Fruit fly (Drosophila melanogaster) whole organism, adult: ENCODE results near the gene Mkrn1.

Experiments used
- CG11617 ChIP-seq: fragments of 200-800 bp; sonication (Bioruptor generic); optimal IDR thresholded peaks from 2 replicates; lab custom pipeline; 2017; ENCODE audit warnings: mild to moderate bottlenecking, missing biosample characterization, missing genetic modification reagents, missing genetic modification characterization
- CG12768 ChIP-seq: fragments of 200-800 bp; sonication (Bioruptor generic); optimal IDR thresholded peaks from 2 replicates; lab custom pipeline; 2017; ENCODE audit warnings: missing biosample characterization, missing genetic modification characterization, mild to moderate bottlenecking, moderate library complexity, missing genetic modification reagents
- CG14711 ChIP-seq: fragments of 200-800 bp; sonication (Bioruptor generic); optimal IDR thresholded peaks from 2 replicates; lab custom pipeline; 2018; ENCODE audit warnings: missing biosample characterization, mild to moderate bottlenecking, missing genetic modification characterization, moderate library complexity
- CG1620 ChIP-seq: fragments of 200-800 bp; sonication (Bioruptor generic); optimal IDR thresholded peaks from 2 replicates; lab custom pipeline; 2016; ENCODE audit warnings: missing biosample characterization, missing genetic modification characterization
- CG33017 ChIP-seq: fragments of 200-800 bp; sonication (Bioruptor generic); optimal IDR thresholded peaks from 2 replicates; lab custom pipeline; 2018; ENCODE audit warnings: missing biosample characterization, mild to moderate bottlenecking, missing genetic modification characterization, moderate library complexity
- CG5204 ChIP-seq: fragments of 200-800 bp; sonication (Bioruptor generic); optimal IDR thresholded peaks from 2 replicates; lab custom pipeline; 2016; ENCODE audit warnings: missing biosample characterization, missing genetic modification characterization
- CG7045 ChIP-seq: fragments of 200-800 bp; sonication (Bioruptor generic); optimal IDR thresholded peaks from 2 replicates; lab custom pipeline; 2017; ENCODE audit warnings: missing biosample characterization, mild to moderate bottlenecking, missing genetic modification characterization
- CG7101 ChIP-seq: fragments of 200-800 bp; sonication (Bioruptor generic); optimal IDR thresholded peaks from 2 replicates; lab custom pipeline; 2018; ENCODE audit warnings: missing biosample characterization, mild to moderate bottlenecking, missing genetic modification characterization, moderate library complexity
- Clk ChIP-seq: fragments of 200-800 bp; sonication (Bioruptor generic); optimal IDR thresholded peaks from 2 replicates; lab custom pipeline; 2017; ENCODE audit warnings: missing biosample characterization, missing genetic modification characterization
- Crg-1 ChIP-seq: fragments of 200-800 bp; sonication (Bioruptor generic); optimal IDR thresholded peaks from 2 replicates; lab custom pipeline; 2016; ENCODE audit warnings: missing biosample characterization, missing genetic modification characterization
- Hr96 ChIP-seq: fragments of 200-800 bp; sonication (Bioruptor generic); optimal IDR thresholded peaks from 2 replicates; lab custom pipeline; 2016; ENCODE audit warnings: missing biosample characterization, missing genetic modification characterization
- Mnt ChIP-seq: fragments of 200-800 bp; sonication (Bioruptor generic); optimal IDR thresholded peaks from 2 replicates; lab custom pipeline; 2016; ENCODE audit warnings: missing biosample characterization, mild to moderate bottlenecking, missing genetic modification characterization
- bab1 ChIP-seq: fragments of 200-800 bp; sonication (Bioruptor generic); optimal IDR thresholded peaks from 3 replicates; lab custom pipeline; 2019; ENCODE audit warnings: missing biosample characterization, mild to moderate bottlenecking, missing genetic modification characterization, moderate library complexity
- cic ChIP-seq: fragments of 200-800 bp; sonication (Bioruptor generic); optimal IDR thresholded peaks from 2 replicates; lab custom pipeline; 2017; ENCODE audit warnings: missing biosample characterization, mild to moderate bottlenecking, missing genetic modification characterization, moderate library complexity
- cnc ChIP-seq, 2 experiments: fragments of >200 bp; optimal IDR thresholded peaks; 2 replicates each; lab custom pipeline; 2017
- kay ChIP-seq: fragments of 200-800 bp; sonication (Bioruptor generic); peaks from one replicate; lab custom pipeline; 2016; ENCODE audit warnings: missing biosample characterization, missing genetic modification characterization, borderline replicate concordance
- ovo ChIP-seq: fragments of 200-800 bp; sonication (Bioruptor generic); optimal IDR thresholded peaks from 2 replicates; lab custom pipeline; 2016; ENCODE audit warnings: missing biosample characterization, missing genetic modification characterization
- pad ChIP-seq: fragments of 200-800 bp; sonication (Bioruptor generic); optimal IDR thresholded peaks from 3 replicates; lab custom pipeline; 2017; ENCODE audit warnings: missing biosample characterization, missing genetic modification characterization, mild to moderate bottlenecking, moderate library complexity, missing genetic modification reagents
- tj ChIP-seq: fragments of 200-800 bp; sonication (Bioruptor generic); optimal IDR thresholded peaks from 3 replicates; lab custom pipeline; 2017; ENCODE audit warnings: missing biosample characterization, mild to moderate bottlenecking, missing genetic modification characterization, moderate library complexity
- toe ChIP-seq: fragments of 200-800 bp; sonication (Bioruptor generic); optimal IDR thresholded peaks from 2 replicates; lab custom pipeline; 2016; ENCODE audit warnings: missing biosample characterization, missing genetic modification characterization

Mkrn1 gene

DNA sequence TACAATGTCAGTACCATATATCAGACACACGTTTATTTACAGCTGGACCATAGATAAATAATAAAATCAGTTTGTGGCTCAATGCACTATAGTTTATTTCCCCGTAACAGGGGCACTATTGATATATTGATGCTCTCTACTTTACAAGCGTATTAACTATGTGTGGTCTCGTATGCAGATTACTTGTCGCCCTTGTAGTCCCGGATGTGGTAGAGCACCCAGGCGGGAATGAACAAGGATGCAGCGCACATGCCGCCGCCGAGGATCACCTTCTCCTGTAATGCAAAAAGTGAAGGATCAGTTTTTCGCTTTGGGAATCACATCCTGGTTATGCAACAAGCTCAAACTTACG, 5.4 kb upstream of the Mkrn1 start:
- TF ChIP-seq cnc (optimal IDR thresholded peaks at IDR 0.05; lab: Kevin White, UChicago), result no peak
- TF ChIP-seq cic (GFP tag; lab: Kevin White, UChicago), result no peak
- TF ChIP-seq CG7101 (tag; lab: Kevin White, UChicago), result no peak
- no peak for TF ChIP-seq CG14711 (tag; lab: Kevin White, UChicago)

dm6 chr3L:21536857-21537256, 3.3 kb upstream of the Mkrn1 start, which contains the start of gene Rpn10:
Rpn10 (plus strand) TSS chr3L:21537000.
- TF ChIP-seq Crg-1 (GFP tag; lab: Kevin White, UChicago) (peak; percentile 19), CG12768 (GFP tag; lab: Kevin White, UChicago) (no peak), CG11617 (GFP tag; lab: Kevin White, UChicago) (peak; percentile 5), Hr96 (GFP tag; lab: Kevin White, UChicago) (no peak), cnc (optimal IDR thresholded peaks at IDR 0.05; lab: Kevin White, UChicago) (peak; percentile 81 to 95), Clk (GFP tag; lab: Kevin White, UChicago) (no peak), toe (GFP tag; lab: Kevin White, UChicago) (no peak), kay (GFP tag; lab: Kevin White, UChicago) (no peak), CG14711 (tag; lab: Kevin White, UChicago) (peak; percentile 99), ovo (GFP tag; lab: Kevin White, UChicago) (peak; percentile 86), CG7045 (GFP tag; lab: Kevin White, UChicago) (no peak), bab1 (GFP tag; lab: Kevin White, UChicago) (peak; percentile 70), cic (GFP tag; lab: Kevin White, UChicago) (no peak), CG1620 (GFP tag; lab: Kevin White, UChicago) (peak; percentile 51), tj (no peak), CG33017 (tag; lab: Kevin White, UChicago) (no peak), CG7101 (tag; lab: Kevin White, UChicago) (no peak), Mnt (GFP tag; lab: Kevin White, UChicago) (peak; percentile 33), CG5204 (GFP tag; lab: Kevin White, UChicago) (no peak), pad (GFP tag; lab: Kevin White, UChicago) (peak; percentile 50)

DNA sequence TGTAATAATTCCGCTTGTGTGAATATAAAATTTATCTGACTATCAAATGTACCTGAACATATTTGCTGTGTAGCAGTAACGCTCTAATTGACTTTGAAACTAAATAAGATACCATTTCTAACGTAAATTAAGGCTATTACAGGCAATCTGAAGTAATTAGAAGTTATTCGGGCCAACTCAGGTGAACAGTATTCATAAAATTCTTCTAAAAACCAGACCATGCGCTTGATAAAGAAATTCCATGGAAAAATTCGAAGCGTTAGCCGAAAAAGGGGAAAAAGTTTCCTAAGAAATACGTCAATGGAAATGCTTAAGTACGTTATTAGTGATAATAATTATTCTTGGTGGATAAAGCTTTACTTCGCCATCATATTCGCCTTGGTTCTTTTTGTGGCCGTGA, 847 bp upstream of the Mkrn1 start, which contains the start of gene ppk5:
ppk5 (plus strand) TSS at position 301 of the 400 bp plus-strand sequence.
- TF ChIP-seq CG7101 (tag; lab: Kevin White, UChicago) (no peak), bab1 (GFP tag; lab: Kevin White, UChicago) (no peak), CG12768 (GFP tag; lab: Kevin White, UChicago) (no peak), Clk (GFP tag; lab: Kevin White, UChicago) (no peak), tj (no peak), Crg-1 (GFP tag; lab: Kevin White, UChicago) (no peak), CG11617 (GFP tag; lab: Kevin White, UChicago) (no peak), CG33017 (tag; lab: Kevin White, UChicago) (no peak), ovo (GFP tag; lab: Kevin White, UChicago) (no peak), CG14711 (tag; lab: Kevin White, UChicago) (no peak)

DNA sequence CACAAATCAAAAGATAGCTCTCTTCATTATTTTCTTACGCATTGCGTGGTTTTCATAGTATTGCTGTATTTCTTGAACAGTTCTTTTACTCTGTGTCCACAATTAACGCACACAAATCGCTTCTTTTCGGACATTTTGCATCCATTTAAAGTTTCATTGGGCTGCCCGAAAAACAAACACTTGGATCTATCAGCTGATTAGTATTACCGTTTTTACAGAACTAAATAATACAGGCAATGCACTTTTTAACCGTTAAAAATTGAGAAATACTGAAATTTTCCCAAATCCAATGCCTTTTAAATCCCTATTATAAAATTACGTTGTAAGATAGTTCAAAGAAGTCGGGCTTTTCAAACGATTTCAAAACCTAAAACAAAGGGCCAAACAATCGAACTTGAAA, 4.4 kb downstream of the Mkrn1 start, which contains the start of gene Arv1:
Arv1 (minus strand) TSS at position 226 of the 400 bp plus-strand sequence.
- TF ChIP-seq CG11617 (GFP tag; lab: Kevin White, UChicago) (no peak), CG7101 (tag; lab: Kevin White, UChicago) (no peak), bab1 (GFP tag; lab: Kevin White, UChicago) (peak; percentile 28), CG7045 (GFP tag; lab: Kevin White, UChicago) (no peak), kay (GFP tag; lab: Kevin White, UChicago) (peak; percentile 91), ovo (GFP tag; lab: Kevin White, UChicago) (no peak), CG5204 (GFP tag; lab: Kevin White, UChicago) (no peak), CG1620 (GFP tag; lab: Kevin White, UChicago) (no peak)

- TF ChIP-seq Clk (GFP tag; lab: Kevin White, UChicago) (peak; percentile 1), pad (GFP tag; lab: Kevin White, UChicago) (no peak), Hr96 (GFP tag; lab: Kevin White, UChicago) (no peak), tj (no peak), Crg-1 (GFP tag; lab: Kevin White, UChicago) (peak; percentile 31), CG11617 (GFP tag; lab: Kevin White, UChicago) (peak; percentile 39), CG33017 (tag; lab: Kevin White, UChicago) (no peak), CG5204 (GFP tag; lab: Kevin White, UChicago) (no peak), CG12768 (GFP tag; lab: Kevin White, UChicago) (peak; percentile 18), cnc (optimal IDR thresholded peaks at IDR 0.05; lab: Kevin White, UChicago) (no peak), Mnt (GFP tag; lab: Kevin White, UChicago) (peak; percentile 19), bab1 (GFP tag; lab: Kevin White, UChicago) (peak; percentile 4), CG1620 (GFP tag; lab: Kevin White, UChicago) (peak; percentile 18), CG7101 (tag; lab: Kevin White, UChicago) (peak; percentile 42), ovo (GFP tag; lab: Kevin White, UChicago) (no peak), CG14711 (tag; lab: Kevin White, UChicago) (no peak), toe (GFP tag; lab: Kevin White, UChicago) (no peak), kay (GFP tag; lab: Kevin White, UChicago) (no peak), cic (GFP tag; lab: Kevin White, UChicago) (peak; percentile 2), CG7045 (GFP tag; lab: Kevin White, UChicago) (peak; percentile 24)
Measured at dm6 chr3L:21524071-21524889, 9.2 kb downstream of the Mkrn1 start.
